Worm (Caenorhabditis elegans): ENCODE results near the gene kbp-3.
A peak's percentile ranks its signal among the peaks of the same experiment; 100 is the strongest.

DNA sequence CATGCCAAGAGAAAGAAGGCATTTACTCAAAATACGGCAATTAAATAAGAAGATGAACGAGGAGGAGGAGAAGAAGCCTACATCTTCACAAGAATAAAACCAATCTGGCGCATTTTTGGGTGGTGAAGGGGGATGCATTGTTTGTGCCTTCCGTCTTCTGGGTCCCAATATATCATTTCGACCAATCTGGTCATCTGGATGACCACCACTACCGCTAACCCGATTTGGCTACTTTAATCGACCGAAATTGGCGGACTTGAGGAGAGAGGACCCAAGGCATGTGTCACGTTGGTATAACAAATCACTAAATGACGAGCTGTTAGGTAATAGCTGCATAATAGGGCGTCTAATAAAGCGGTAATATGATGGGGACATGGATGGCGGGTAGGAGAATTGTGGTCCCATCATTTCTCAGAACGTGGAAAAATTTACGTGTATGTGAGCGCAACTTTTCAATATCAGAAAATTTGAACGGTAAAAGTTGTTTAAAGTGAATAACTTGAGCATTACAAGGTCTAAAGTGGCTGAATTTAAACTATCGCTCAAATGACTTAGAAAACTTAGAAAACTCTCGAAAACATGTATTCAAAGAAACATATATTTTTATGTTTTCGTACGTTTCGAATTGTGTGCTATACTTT lies 44.0 kb upstream of the kbp-3 start:
- no peak for TF ChIP-seq tbx-7 (tag; optimal IDR thresholded peaks at IDR 0.05)
- TF ChIP-seq sox-4 (tag; optimal IDR thresholded peaks at IDR 0.05): no peak
- no peak for TF ChIP-seq odd-2 (tag; optimal IDR thresholded peaks at IDR 0.05)
- no peak for TF ChIP-seq ceh-34 (tag; optimal IDR thresholded peaks at IDR 0.05)
- no peak for TF ChIP-seq pag-3 (tag; optimal IDR thresholded peaks at IDR 0.05; ENCODE audit: borderline replicate concordance)
- TF ChIP-seq elt-2 (tag; optimal IDR thresholded peaks at IDR 0.05): no peak
- no peak for TF ChIP-seq pat-9 (tag; optimal IDR thresholded peaks at IDR 0.05)
- TF ChIP-seq ttx-3 (tag; optimal IDR thresholded peaks at IDR 0.05): no peak
- peak; percentile 10 for TF ChIP-seq ceh-48 (tag; optimal IDR thresholded peaks at IDR 0.05)
- no peak for TF ChIP-seq ceh-2 (tag; optimal IDR thresholded peaks at IDR 0.05)
- no peak for TF ChIP-seq Y22D7AL.16 (tag; optimal IDR thresholded peaks at IDR 0.05)
- no peak for TF ChIP-seq gmeb-2 (tag; optimal IDR thresholded peaks at IDR 0.05)
- no peak for TF ChIP-seq unc-3 (GFP tag; conservative IDR thresholded peaks at IDR 0.05)
- TF ChIP-seq unc-3 (tag; optimal IDR thresholded peaks at IDR 0.05): no peak
